Worm (Caenorhabditis elegans): Measurements from ENCODE around the gene dod-3.

The dod-3 gene

ce11 chrV:2727101-2727500 is 3.8 kb downstream of the dod-3 start, which contains the start of gene str-13 (continued):
- TF ChIP-seq hsf-1 (GFP tag; IDR thresholded peaks at IDR 0.05) (no peak), B0035.1 (tag; optimal IDR thresholded peaks at IDR 0.05) (no peak)

- TF ChIP-seq lir-1 (GFP tag; conservative IDR thresholded peaks at IDR 0.05), result no peak
- TF ChIP-seq sea-2 (GFP tag; IDR thresholded peaks at IDR 0.05), result no peak
- TF ChIP-seq ama-1 (optimal IDR thresholded peaks at IDR 0.05), result no peak
- TF ChIP-seq ama-1 (GFP tag; optimal IDR thresholded peaks at IDR 0.05), result no peak
- TF ChIP-seq egl-18 (GFP tag; IDR thresholded peaks at IDR 0.05), result no peak
- no peak for TF ChIP-seq chd-7 (tag; optimal IDR thresholded peaks at IDR 0.05)
- no peak for TF ChIP-seq ztf-22 (GFP tag; optimal IDR thresholded peaks at IDR 0.05)
- no peak for TF ChIP-seq T26A5.8 (tag; optimal IDR thresholded peaks at IDR 0.05)
- TF ChIP-seq lin-26 (GFP tag; IDR thresholded peaks at IDR 0.05), result no peak
- TF ChIP-seq fkh-3 (tag; optimal IDR thresholded peaks at IDR 0.05), result no peak
- no peak for TF ChIP-seq ztf-6 (GFP tag; IDR thresholded peaks at IDR 0.05)
- TF ChIP-seq F49E8.2 (tag; optimal IDR thresholded peaks at IDR 0.05; ENCODE audit: insufficient read depth), result no peak
- no peak for TF ChIP-seq nfya-1 (tag; optimal IDR thresholded peaks at IDR 0.05; ENCODE audit: borderline replicate concordance, insufficient read depth)
- no peak for TF ChIP-seq nhr-179 (tag; optimal IDR thresholded peaks at IDR 0.05)
Measured at ce11 chrV:2725225-2725624, 5.7 kb downstream of the dod-3 start, which contains the start of gene srg-59. srg-59 (minus strand) TSS chrV:2725325.

- TF ChIP-seq him-1 (tag; optimal IDR thresholded peaks at IDR 0.05) (no peak), K11D2.4 (GFP tag; IDR thresholded peaks at IDR 0.05) (no peak), B0035.1 (tag; optimal IDR thresholded peaks at IDR 0.05) (no peak), hlh-12 (tag; optimal IDR thresholded peaks at IDR 0.05) (no peak), ztf-22 (GFP tag; optimal IDR thresholded peaks at IDR 0.05) (no peak), ztf-28 (GFP tag; IDR thresholded peaks at IDR 0.05) (no peak), fkh-3 (tag; optimal IDR thresholded peaks at IDR 0.05) (no peak), dox-1 (GFP tag; IDR thresholded peaks at IDR 0.05) (no peak), nhr-90 (tag; optimal IDR thresholded peaks at IDR 0.05) (no peak), nhr-179 (tag; optimal IDR thresholded peaks at IDR 0.05) (no peak), C06A6.2 (GFP tag; conservative IDR thresholded peaks at IDR 0.05) (no peak), chd-7 (tag; optimal IDR thresholded peaks at IDR 0.05) (no peak)
Measured at ce11 chrV:2722555-2722954, 8.3 kb downstream of the dod-3 start, which contains the start of gene srg-60. srg-60 (minus strand) TSS chrV:2722655.

- no peak for TF ChIP-seq F57A8.1 (GFP tag; optimal IDR thresholded peaks at IDR 0.05)
Measured at ce11 chrV:2720763-2721162, 10.1 kb downstream of the dod-3 start, which contains the start of gene srt-27. srt-27 (minus strand) TSS chrV:2720863.

- TF ChIP-seq snpc-4 (GFP tag; optimal IDR thresholded peaks at IDR 0.05) (no peak), snpc-4 (tag; optimal IDR thresholded peaks at IDR 0.05) (peak in 1 of 4 experiments; percentile 51), ztf-28 (GFP tag; IDR thresholded peaks at IDR 0.05) (0 out of 2 replicates have a peak, but pooled peaks have one; percentile 13), egrh-3 (GFP tag; IDR thresholded peaks at IDR 0.05) (peak; percentile 72; the same call in 1 of the 2 replicates), zfh-2 (GFP tag; conservative IDR thresholded peaks at IDR 0.05) (peak; percentile 88), bed-2 (GFP tag; IDR thresholded peaks at IDR 0.05) (no peak)
Measured at ce11 chrV:2718688-2719185, 12.2 kb downstream of the dod-3 start, which contains the start of gene srt-29. srt-29 (minus strand) TSS chrV:2719135.

ce11 chrV:2716933-2717332 is 14.0 kb downstream of the dod-3 start:
- TF ChIP-seq snpc-4 (GFP tag; optimal IDR thresholded peaks at IDR 0.05) (no peak), snpc-4 (tag; optimal IDR thresholded peaks at IDR 0.05) (peak in 2 of 4 experiments; percentile 71 to 89), K12H6.12 (tag; optimal IDR thresholded peaks at IDR 0.05) (no peak), hmg-1.2 (GFP tag; IDR thresholded peaks at IDR 0.05) (peak; percentile 25; the same call in 1 of the 2 replicates), zfh-2 (GFP tag; conservative IDR thresholded peaks at IDR 0.05) (peak; percentile 84), egrh-3 (GFP tag; IDR thresholded peaks at IDR 0.05) (peak; percentile 49; the same call in 1 of the 2 replicates), F39B2.1 (GFP tag; IDR thresholded peaks at IDR 0.05) (no peak), pha-4 (tag; optimal IDR thresholded peaks at IDR 0.05) (no peak), fkh-3 (tag; optimal IDR thresholded peaks at IDR 0.05) (no peak), F37B4.10 (GFP tag; IDR thresholded peaks at IDR 0.05) (0 out of 2 replicates have a peak, but pooled peaks have one; percentile 65), pbrm-1 (GFP tag; IDR thresholded peaks at IDR 0.05) (peak; percentile 37; the same call in 1 of the 2 replicates)
